Fruit fly (Drosophila melanogaster) whole organism, embryonic: ENCODE measurements around the gene unc-13.

Source experiments
- Adf1 ChIP-seq: fragments of 200-800 bp; sonication (Bioruptor generic); IDR thresholded peaks from 2 replicates; pipeline ENCODE4 v1.3.6; 2022; ENCODE audit warnings: missing biosample characterization, missing genetic modification characterization
- BtbVII ChIP-seq: fragments of 200-800 bp; sonication (Bioruptor generic); optimal IDR thresholded peaks from 3 replicates; lab custom pipeline; 2017; ENCODE audit warnings: missing biosample characterization, mild to moderate bottlenecking, missing genetic modification characterization
- CG12391 ChIP-seq: fragments of 200-800 bp; sonication (Bioruptor generic); optimal IDR thresholded peaks from 3 replicates; lab custom pipeline; 2018; ENCODE audit warnings: missing biosample characterization, mild to moderate bottlenecking, missing genetic modification characterization, moderate library complexity
- CG13775 ChIP-seq: fragments of 200-800 bp; sonication (Bioruptor generic); optimal IDR thresholded peaks from 3 replicates; lab custom pipeline; 2017; ENCODE audit warnings: missing biosample characterization, mild to moderate bottlenecking, missing genetic modification characterization
- CG13894 ChIP-seq: fragments of 200-800 bp; sonication (Bioruptor generic); optimal IDR thresholded peaks from 3 replicates; lab custom pipeline; 2018; ENCODE audit warnings: missing biosample characterization, mild to moderate bottlenecking, missing genetic modification characterization, moderate library complexity
- CG14014 ChIP-seq: fragments of 200-800 bp; sonication (Bioruptor generic); IDR thresholded peaks from 2 replicates; pipeline ENCODE4 v1.3.6; 2022; ENCODE audit warnings: missing biosample characterization, missing genetic modification characterization
- CG14710 ChIP-seq: fragments of 200-800 bp; sonication (Bioruptor generic); optimal IDR thresholded peaks from 3 replicates; lab custom pipeline; 2019; ENCODE audit warnings: missing biosample characterization, mild to moderate bottlenecking, missing genetic modification characterization, moderate library complexity
- CG15011 ChIP-seq: fragments of 200-800 bp; sonication (Bioruptor generic); optimal IDR thresholded peaks from 3 replicates; lab custom pipeline; 2018; ENCODE audit warnings: missing biosample characterization, mild to moderate bottlenecking, missing genetic modification characterization
- CG15073 ChIP-seq: fragments of 200-800 bp; sonication (Bioruptor generic); optimal IDR thresholded peaks from 2 replicates; lab custom pipeline; 2016; ENCODE audit warnings: missing biosample characterization, missing genetic modification characterization
- CG16779 ChIP-seq: fragments of 200-800 bp; sonication (Bioruptor generic); IDR thresholded peaks from 2 replicates; pipeline ENCODE4 v1.3.6; 2022; ENCODE audit warnings: missing biosample characterization, missing genetic modification characterization
- CG16813 ChIP-seq: fragments of 200-800 bp; sonication (Bioruptor generic); IDR thresholded peaks from 3 replicates; pipeline ENCODE4 v1.3.6; 2022; ENCODE audit warnings: missing biosample characterization, missing genetic modification characterization; ENCODE audit not compliant: partially characterized antibody
- CG17612 ChIP-seq: fragments of 200-800 bp; sonication (Bioruptor generic); IDR thresholded peaks from 2 replicates; pipeline ENCODE4 v1.3.6; 2022; ENCODE audit warnings: missing biosample characterization, missing genetic modification characterization
- CG1832 ChIP-seq: fragments of 200-800 bp; sonication (Bioruptor generic); optimal IDR thresholded peaks from 2 replicates; lab custom pipeline; 2017; ENCODE audit warnings: missing biosample characterization, mild to moderate bottlenecking, missing genetic modification characterization, inconsistent platforms
- CG4617 ChIP-seq: fragments of 200-800 bp; sonication (Bioruptor generic); optimal IDR thresholded peaks from 3 replicates; lab custom pipeline; 2016; ENCODE audit warnings: missing biosample characterization, missing genetic modification characterization, borderline replicate concordance
- CG6683 ChIP-seq: fragments of 200-800 bp; sonication (Bioruptor generic); optimal IDR thresholded peaks from 2 replicates; lab custom pipeline; 2017; ENCODE audit warnings: missing biosample characterization, mild to moderate bottlenecking, missing genetic modification characterization, missing genetic modification reagents
- CG6791 ChIP-seq: fragments of 200-800 bp; sonication (Bioruptor generic); IDR thresholded peaks from 3 replicates; pipeline ENCODE4 v1.3.6; 2022; ENCODE audit warnings: missing biosample characterization, missing genetic modification characterization; ENCODE audit not compliant: partially characterized antibody
- CG7963 ChIP-seq: fragments of 200-800 bp; sonication (Bioruptor generic); IDR thresholded peaks from 3 replicates; pipeline ENCODE4 v1.3.6; 2022; ENCODE audit warnings: missing biosample characterization, missing genetic modification characterization; ENCODE audit not compliant: partially characterized antibody
- Deaf1 ChIP-seq: fragments of 200-800 bp; optimal IDR thresholded peaks from 3 replicates; lab custom pipeline; 2019; ENCODE audit warnings: missing biosample characterization, mild to moderate bottlenecking, missing genetic modification characterization, moderate library complexity
- Doc3 ChIP-seq: fragments of 200-800 bp; sonication (Bioruptor generic); IDR thresholded peaks from 3 replicates; pipeline ENCODE4 v1.3.6; 2022; ENCODE audit warnings: missing biosample characterization, missing genetic modification characterization; ENCODE audit not compliant: partially characterized antibody
- Fer2 ChIP-seq: fragments of 200-800 bp; sonication (Bioruptor generic); optimal IDR thresholded peaks from 2 replicates; lab custom pipeline; 2018; ENCODE audit warnings: missing biosample characterization, mild to moderate bottlenecking, missing genetic modification characterization, moderate library complexity
- Gug ChIP-seq: fragments of 200-800 bp; sonication (Bioruptor generic); IDR thresholded peaks from 4 replicates; pipeline ENCODE4 v1.3.6; 2022; ENCODE audit warnings: missing biosample characterization, missing genetic modification characterization
- Hand ChIP-seq: fragments of 200-800 bp; sonication (Bioruptor generic); optimal IDR thresholded peaks from 2 replicates; lab custom pipeline; 2017; ENCODE audit warnings: mild to moderate bottlenecking, missing biosample characterization, missing genetic modification reagents, missing genetic modification characterization
- Lpt ChIP-seq: fragments of >200 bp; optimal IDR thresholded peaks from 2 replicates; lab custom pipeline; 2018; ENCODE audit warnings: missing biosample characterization, missing genetic modification characterization
- Mad ChIP-seq: fragments of 200-800 bp; sonication (Bioruptor generic); optimal IDR thresholded peaks from 2 replicates; lab custom pipeline; 2016; ENCODE audit warnings: missing biosample characterization, missing genetic modification characterization
- Max ChIP-seq: fragments of 200-800 bp; sonication (Bioruptor generic); optimal IDR thresholded peaks from 2 replicates; lab custom pipeline; 2016; ENCODE audit warnings: missing biosample characterization, mild to moderate bottlenecking, missing genetic modification characterization
- NC2α ChIP-seq: fragments of 200-800 bp; sonication (Bioruptor generic); optimal IDR thresholded peaks from 2 replicates; lab custom pipeline; 2016; ENCODE audit warnings: missing biosample characterization, missing genetic modification characterization
- Opbp ChIP-seq: fragments of 200-800 bp; sonication (Bioruptor generic); IDR thresholded peaks from 3 replicates; pipeline ENCODE4 v1.3.6; 2022; ENCODE audit warnings: missing biosample characterization, missing genetic modification characterization; ENCODE audit not compliant: partially characterized antibody
- Rfx ChIP-seq: fragments of 200-800 bp; sonication (Bioruptor generic); IDR thresholded peaks from 2 replicates; pipeline ENCODE4 v1.3.6; 2022; ENCODE audit warnings: missing biosample characterization, missing genetic modification characterization
- az2 ChIP-seq: fragments of 200-800 bp; sonication (Bioruptor generic); optimal IDR thresholded peaks from 3 replicates; lab custom pipeline; 2016; ENCODE audit warnings: missing biosample characterization, missing genetic modification characterization
- bcd ChIP-seq: fragments of 200-800 bp; sonication (Bioruptor generic); optimal IDR thresholded peaks from 2 replicates; lab custom pipeline; 2017; ENCODE audit warnings: missing biosample characterization, mild to moderate bottlenecking, missing genetic modification characterization
- bigmax ChIP-seq: fragments of 200-800 bp; sonication (Bioruptor generic); optimal IDR thresholded peaks from 2 replicates; lab custom pipeline; 2018; ENCODE audit warnings: missing biosample characterization, mild to moderate bottlenecking, missing genetic modification characterization
- chm ChIP-seq: fragments of 200-800 bp; sonication (Bioruptor generic); IDR thresholded peaks from 2 replicates; pipeline ENCODE4 v1.3.6; 2022; ENCODE audit warnings: missing biosample characterization, missing genetic modification characterization
- ftz-f1 ChIP-seq: fragments of 200-800 bp; sonication (Bioruptor generic); optimal IDR thresholded peaks from 2 replicates; lab custom pipeline; 2016; ENCODE audit warnings: missing biosample characterization, missing genetic modification characterization
- gem ChIP-seq: fragments of 200-800 bp; sonication (Bioruptor generic); optimal IDR thresholded peaks from 2 replicates; lab custom pipeline; 2019; ENCODE audit warnings: missing biosample characterization, mild to moderate bottlenecking, missing genetic modification characterization, moderate library complexity
- hth ChIP-seq: fragments of >200 bp; optimal IDR thresholded peaks from 2 replicates; lab custom pipeline; 2017; ENCODE audit warnings: inconsistent platforms
- inv ChIP-seq: fragments of 200-800 bp; sonication (Bioruptor generic); IDR thresholded peaks from 2 replicates; pipeline ENCODE4 v1.3.6; 2022; ENCODE audit warnings: missing biosample characterization, missing genetic modification characterization; ENCODE audit not compliant: partially characterized antibody
- lilli ChIP-seq: fragments of 200-800 bp; sonication (Bioruptor generic); optimal IDR thresholded peaks from 3 replicates; lab custom pipeline; 2016; ENCODE audit warnings: missing biosample characterization, missing genetic modification characterization
- maf-S ChIP-seq: fragments of 200-800 bp; sonication (Bioruptor generic); optimal IDR thresholded peaks from 2 replicates; lab custom pipeline; 2016; ENCODE audit warnings: missing biosample characterization, missing genetic modification characterization
- nom ChIP-seq: fragments of 200-800 bp; sonication (Bioruptor generic); optimal IDR thresholded peaks from 2 replicates; lab custom pipeline; 2017; ENCODE audit warnings: missing biosample characterization, missing genetic modification characterization, mild to moderate bottlenecking, moderate library complexity, missing genetic modification reagents
- slou ChIP-seq: fragments of 200-800 bp; sonication (Bioruptor generic); optimal IDR thresholded peaks from 3 replicates; lab custom pipeline; 2016; ENCODE audit warnings: missing biosample characterization, missing genetic modification characterization
- slp2 ChIP-seq: fragments of 200-800 bp; sonication (Bioruptor generic); optimal IDR thresholded peaks from 2 replicates; lab custom pipeline; 2016; ENCODE audit warnings: missing biosample characterization, missing genetic modification characterization
- sna ChIP-seq: fragments of 200-800 bp; sonication (Bioruptor generic); IDR thresholded peaks from 2 replicates; pipeline ENCODE4 v1.3.6; 2022; ENCODE audit warnings: missing biosample characterization, missing genetic modification characterization; ENCODE audit not compliant: partially characterized antibody
- so ChIP-seq: fragments of 200-800 bp; sonication (Bioruptor generic); IDR thresholded peaks from 3 replicates; pipeline ENCODE4 v1.3.6; 2022; ENCODE audit warnings: missing biosample characterization, missing genetic modification characterization
- sob ChIP-seq: fragments of 200-800 bp; sonication (Bioruptor generic); IDR thresholded peaks from 2 replicates; pipeline ENCODE4 v1.3.6; 2022; ENCODE audit warnings: missing biosample characterization, missing genetic modification characterization
- ssp ChIP-seq: fragments of 200-800 bp; sonication (Bioruptor generic); IDR thresholded peaks from 2 replicates; pipeline ENCODE4 v1.3.6; 2022; ENCODE audit warnings: missing biosample characterization, missing genetic modification characterization
- tll ChIP-seq, 2 experiments: fragments of 200-800 bp in 1 of 2; fragments of >200 bp in 1 of 2; sonication (Bioruptor generic) in 1 of 2; optimal IDR thresholded peaks; 2 replicates each; lab custom pipeline; 2017 to 2019; ENCODE audit warnings: missing biosample characterization in 2 of 2, missing genetic modification characterization in 2 of 2, mild to moderate bottlenecking in 1 of 2, moderate library complexity in 1 of 2
- ttk ChIP-seq: fragments of 200-800 bp; sonication (Bioruptor generic); IDR thresholded peaks from 2 replicates; pipeline ENCODE4 v2.1.2; 2022; ENCODE audit warnings: missing biosample characterization, missing genetic modification characterization
- wek ChIP-seq: fragments of 200-800 bp; sonication (Bioruptor generic); optimal IDR thresholded peaks from 3 replicates; lab custom pipeline; 2018; ENCODE audit warnings: missing biosample characterization, mild to moderate bottlenecking, missing genetic modification characterization, moderate library complexity

The unc-13 gene

DNA sequence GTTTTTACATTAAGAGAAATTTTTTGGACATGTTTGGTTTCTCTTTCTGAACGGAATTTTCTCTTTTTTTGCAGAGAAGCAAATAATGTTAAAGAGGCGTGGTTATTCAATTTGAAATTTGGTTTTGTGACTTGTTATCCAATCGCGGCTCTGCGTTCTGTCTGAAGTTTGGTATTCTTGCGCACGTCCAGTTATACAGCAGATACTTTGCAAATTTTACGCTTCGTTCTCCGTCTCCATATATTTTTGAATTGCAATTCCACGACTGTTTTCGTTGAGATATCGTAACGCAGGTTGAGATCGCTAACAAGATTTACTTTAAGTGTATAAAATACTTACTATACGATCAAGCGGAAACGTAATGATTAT is 77.7 kb downstream of the unc-13 start (continued):
- TF ChIP-seq so (no peak), az2 (no peak), slp2 (GFP tag; lab: Kevin White, UChicago) (no peak), CG14710 (tag; lab: Kevin White, UChicago) (no peak), CG16779 (no peak), BtbVII (GFP tag; lab: Kevin White, UChicago) (no peak), Mad (GFP tag; lab: Kevin White, UChicago) (no peak)

dm6 chr4:833790-834451 is 78.2 kb downstream of the unc-13 start, which contains the start of gene Sox102F:
TSS of gene Sox102F (minus strand) at chr4:834393.
- TF ChIP-seq Fer2 (tag; lab: Kevin White, UChicago) = no peak
- peak; percentile 51 for TF ChIP-seq bigmax (GFP tag; lab: Kevin White, UChicago)
- TF ChIP-seq CG13894 (tag; lab: Kevin White, UChicago) = no peak
- no peak for TF ChIP-seq CG12391 (tag; lab: Kevin White, UChicago)
- no peak for TF ChIP-seq ssp (GFP tag; lab: Robert Waterston, UW)
- no peak for TF ChIP-seq Hand (GFP tag; lab: Kevin White, UChicago)
- TF ChIP-seq CG14014 (GFP tag; lab: Robert Waterston, UW) = no peak; the same call in 1 of the 2 replicates
- TF ChIP-seq CG1832 (GFP tag; lab: Kevin White, UChicago) = no peak
- TF ChIP-seq maf-S = no peak
- no peak for TF ChIP-seq CG7963 (GFP tag; lab: Robert Waterston, UW)
- peak; percentile 98 for TF ChIP-seq CG15073
- no peak for TF ChIP-seq ttk (GFP tag; lab: Robert Waterston, UW)
- TF ChIP-seq hth (lab: Kevin White, UChicago) = no peak
- no peak for TF ChIP-seq ftz-f1
- no peak for TF ChIP-seq CG16813 (GFP tag; lab: Robert Waterston, UW)
- TF ChIP-seq sna = 0 out of 2 replicates have a peak, but pooled peaks have one; percentile 20
- no peak for TF ChIP-seq Gug (GFP tag; lab: Robert Waterston, UW)
- TF ChIP-seq nom (GFP tag; lab: Kevin White, UChicago) = no peak
- peak; percentile 39; the same call in 1 of the 3 replicates for TF ChIP-seq Opbp (GFP tag; lab: Robert Waterston, UW)
- no peak for TF ChIP-seq Rfx (GFP tag; lab: Robert Waterston, UW)
- TF ChIP-seq CG13775 (GFP tag; lab: Kevin White, UChicago) = no peak
- TF ChIP-seq Lpt (GFP tag; lab: Kevin White, UChicago) = no peak
- no peak for TF ChIP-seq so
- no peak for TF ChIP-seq wek (GFP tag; lab: Kevin White, UChicago)
- TF ChIP-seq CG17612 (GFP tag; lab: Robert Waterston, UW) = no peak
- no peak for TF ChIP-seq NC2α
- no peak for TF ChIP-seq gem (tag; lab: Kevin White, UChicago)
- TF ChIP-seq Adf1 (GFP tag; lab: Robert Waterston, UW) = no peak
- TF ChIP-seq lilli (GFP tag; lab: Kevin White, UChicago) = no peak
- TF ChIP-seq CG15011 (GFP tag; lab: Kevin White, UChicago) = no peak
- TF ChIP-seq Deaf1 = no peak
- TF ChIP-seq CG6791 (GFP tag; lab: Robert Waterston, UW) = peak; percentile 23; the same call in 1 of the 3 replicates
- TF ChIP-seq CG4617 (GFP tag; lab: Kevin White, UChicago) = no peak
- TF ChIP-seq bcd (GFP tag; lab: Kevin White, UChicago) = no peak
- TF ChIP-seq slou (GFP tag; lab: Kevin White, UChicago) = no peak
- TF ChIP-seq sob (GFP tag; lab: Robert Waterston, UW) = no peak
- no peak for TF ChIP-seq Doc3 (GFP tag; lab: Robert Waterston, UW)
- TF ChIP-seq CG6683 = no peak
- peak; percentile 3 for TF ChIP-seq Max (GFP tag; lab: Kevin White, UChicago)
- peak in 1 of 2 experiments; percentile 95 for TF ChIP-seq tll (GFP tag; optimal IDR thresholded peaks at IDR 0.05; lab: Kevin White, UChicago)
- peak; percentile 67 for TF ChIP-seq chm (GFP tag; lab: Robert Waterston, UW)
- no peak for TF ChIP-seq inv
